Worm (Caenorhabditis elegans): Measurements from ENCODE around the gene aos-1.

Gene aos-1

DNA sequence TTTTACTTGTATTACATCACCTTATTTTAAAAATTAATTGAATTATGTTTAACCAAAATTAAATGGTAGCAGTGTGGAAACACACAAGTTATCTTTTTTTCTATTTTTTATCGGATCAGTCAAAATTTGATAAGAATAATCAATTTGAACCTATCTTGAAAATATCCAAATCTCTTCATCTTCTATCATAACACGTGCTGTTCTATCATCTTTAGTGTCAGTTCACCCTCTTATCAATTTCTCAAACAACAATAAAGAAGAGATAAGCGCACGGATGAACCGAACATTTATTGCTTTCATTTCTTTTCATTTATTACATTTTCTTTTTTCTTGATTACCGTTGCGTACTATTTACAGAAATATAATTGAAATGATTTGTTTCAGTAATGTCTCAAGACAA is 43.0 kb downstream of the aos-1 start, which contains the start of gene R04B5.5:
Gene R04B5.5, plus strand, starts transcription at position 378 of the 400 bp plus-strand sequence.
- TF ChIP-seq blmp-1 (tag; optimal IDR thresholded peaks at IDR 0.05) (peak; percentile 75), fkh-10 (GFP tag; optimal IDR thresholded peaks at IDR 0.05) (no peak), skn-1 (tag; optimal IDR thresholded peaks at IDR 0.05) (no peak), mdl-1 (tag; optimal IDR thresholded peaks at IDR 0.05) (peak in 1 of 2 experiments; percentile 10), nhr-12 (tag; optimal IDR thresholded peaks at IDR 0.05) (no peak), snu-23 (GFP tag; optimal IDR thresholded peaks at IDR 0.05) (peak; percentile 51), alr-1 (tag; optimal IDR thresholded peaks at IDR 0.05; ENCODE audit: borderline replicate concordance) (no peak), elt-2 (tag; optimal IDR thresholded peaks at IDR 0.05) (peak; percentile 82), nhr-90 (tag; optimal IDR thresholded peaks at IDR 0.05; ENCODE audit: poor library complexity) (peak; percentile 48), egl-13 (tag; optimal IDR thresholded peaks at IDR 0.05) (no peak), ces-1 (GFP tag; optimal IDR thresholded peaks at IDR 0.05) (no peak), nhr-19 (GFP tag; conservative IDR thresholded peaks at IDR 0.05) (peak; percentile 39), zip-4 (GFP tag; optimal IDR thresholded peaks at IDR 0.05) (no peak), C34B4.2 (tag; optimal IDR thresholded peaks at IDR 0.05) (no peak), nhr-20 (tag; optimal IDR thresholded peaks at IDR 0.05) (peak; percentile 71), mep-1 (tag; optimal IDR thresholded peaks at IDR 0.05) (peak; percentile 5), nhr-71 (tag; optimal IDR thresholded peaks at IDR 0.05) (peak; percentile 72), efl-3 (GFP tag; optimal IDR thresholded peaks at IDR 0.05) (no peak), lin-35 (GFP tag; optimal IDR thresholded peaks at IDR 0.05) (peak in 1 of 2 experiments; percentile 30), nhr-85 (tag) (peak; percentile 54), lin-14 (GFP tag; optimal IDR thresholded peaks at IDR 0.05) (peak; percentile 82), C04F5.9 (tag; optimal IDR thresholded peaks at IDR 0.05) (no peak), tbx-2 (tag; optimal IDR thresholded peaks at IDR 0.05) (peak; percentile 12), elt-3 (tag; optimal IDR thresholded peaks at IDR 0.05) (peak in 5 of 6 experiments; percentile 83 to 97 (median 91)), fkh-8 (tag; optimal IDR thresholded peaks at IDR 0.05) (no peak), tlp-1 (tag; optimal IDR thresholded peaks at IDR 0.05) (peak; percentile 1), dpl-1 (GFP tag; optimal IDR thresholded peaks at IDR 0.05) (no peak)

ce11 chrV:10086141-10086540 is 44.0 kb downstream of the aos-1 start:
- no peak for TF ChIP-seq fkh-4 (tag; optimal IDR thresholded peaks at IDR 0.05; ENCODE audit: borderline replicate concordance)
- TF ChIP-seq blmp-1 (tag; optimal IDR thresholded peaks at IDR 0.05), result no peak
- no peak for TF ChIP-seq dsc-1 (tag; optimal IDR thresholded peaks at IDR 0.05)
- TF ChIP-seq lin-14 (GFP tag; optimal IDR thresholded peaks at IDR 0.05), result peak; percentile 6
- TF ChIP-seq rnt-1 (tag; optimal IDR thresholded peaks at IDR 0.05), result peak; percentile 31
- TF ChIP-seq lsy-2 (tag; optimal IDR thresholded peaks at IDR 0.05), result no peak
- no peak for TF ChIP-seq nhr-12 (tag; optimal IDR thresholded peaks at IDR 0.05)

- no peak for TF ChIP-seq ets-5 (GFP tag; IDR thresholded peaks at IDR 0.05)
- TF ChIP-seq nhr-85 (tag), result peak; percentile 37
- TF ChIP-seq elt-2 (tag; optimal IDR thresholded peaks at IDR 0.05), result no peak
- TF ChIP-seq lsy-2 (tag; optimal IDR thresholded peaks at IDR 0.05), result no peak
Measured at ce11 chrV:10084864-10085263, 45.2 kb downstream of the aos-1 start, which contains the start of gene R04B5.6. TSS of gene R04B5.6 (plus strand) at chrV:10085164.

DNA sequence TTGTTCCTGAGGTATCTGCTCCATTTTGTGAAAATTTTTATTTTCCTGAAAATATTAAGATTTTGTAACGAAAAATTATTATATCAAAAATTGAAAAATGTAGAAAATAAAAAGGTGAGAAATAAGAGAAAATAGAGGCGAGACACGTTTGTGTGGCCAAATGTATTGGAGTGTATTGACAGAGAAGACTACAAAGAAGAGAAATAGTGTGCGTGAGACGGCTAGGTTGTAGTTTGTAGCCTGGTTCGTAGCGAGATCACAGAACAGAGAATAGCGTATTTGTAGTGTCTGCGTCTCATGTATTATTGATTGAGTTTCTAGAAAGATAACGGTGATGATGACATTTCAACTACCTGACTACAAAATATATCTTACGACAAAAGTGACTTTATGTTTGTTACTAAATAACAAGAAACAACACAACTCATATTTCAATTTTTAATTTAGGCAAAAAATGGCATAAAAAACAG is 46.1 kb downstream of the aos-1 start, which contains the start of gene nhr-12:
Gene nhr-12, minus strand, starts transcription at position 51 of the 470 bp plus-strand sequence.
- TF ChIP-seq nhr-71 (tag; optimal IDR thresholded peaks at IDR 0.05), result peak; percentile 50
- no peak for TF ChIP-seq nhr-237 (tag; optimal IDR thresholded peaks at IDR 0.05)
- peak; percentile 8 for TF ChIP-seq blmp-1 (tag; optimal IDR thresholded peaks at IDR 0.05)
- TF ChIP-seq lin-35 (GFP tag; optimal IDR thresholded peaks at IDR 0.05), result peak in 1 of 2 experiments; percentile 7
- peak; percentile 59 for TF ChIP-seq nhr-20 (tag; optimal IDR thresholded peaks at IDR 0.05)
- peak; percentile 1 to 9 for TF ChIP-seq efl-1 (optimal IDR thresholded peaks at IDR 0.05)
- no peak for TF ChIP-seq efl-1 (GFP tag; optimal IDR thresholded peaks at IDR 0.05 in 1 of 2)
- TF ChIP-seq nhr-11 (tag; optimal IDR thresholded peaks at IDR 0.05), result no peak

All from whole organism, L1 larva.